Worm (Caenorhabditis elegans): Measurements from ENCODE around the gene nbet-1.
"Not testable (repeated sequence)": the region's sequence is repeated elsewhere in the genome, so short reads cannot be mapped to it uniquely, and the experiment has no call there.

Gene nbet-1

ce11 chrIV:5258385-5258784, 49.1 kb downstream of the nbet-1 start, which contains the start of gene ttbk-2.1:
Gene ttbk-2.1 (plus strand): TSS chrIV:5258685.
- not testable (repeated sequence) for TF ChIP-seq dao-5, W03F9.2, him-1 (tag; optimal IDR thresholded peaks at IDR 0.05)

ce11 chrIV:5260289-5260688, 51.0 kb downstream of the nbet-1 start, which contains the start of gene msp-19:
Gene msp-19 (plus strand): TSS chrIV:5260589.
- not testable (repeated sequence) for TF ChIP-seq him-1, dao-5, W03F9.2 (tag; optimal IDR thresholded peaks at IDR 0.05)
